Fruit fly (Drosophila melanogaster) whole organism, embryonic: ENCODE measurements around the gene CtBP.

Experiments used
- Abd-B ChIP-seq: fragments of 200-800 bp; sonication (Bioruptor generic); optimal IDR thresholded peaks from 2 replicates; lab custom pipeline; 2018; ENCODE audit warnings: missing biosample characterization, mild to moderate bottlenecking, missing genetic modification characterization, moderate library complexity
- Ada2b ChIP-seq: fragments of 200-800 bp; sonication (Bioruptor generic); IDR thresholded peaks from 2 replicates; pipeline ENCODE4 v1.3.6; 2022; ENCODE audit warnings: missing biosample characterization, missing genetic modification characterization
- Adf1 ChIP-seq: fragments of 200-800 bp; sonication (Bioruptor generic); IDR thresholded peaks from 2 replicates; pipeline ENCODE4 v1.3.6; 2022; ENCODE audit warnings: missing biosample characterization, missing genetic modification characterization
- CG10147 ChIP-seq: fragments of 200-800 bp; sonication (Bioruptor generic); optimal IDR thresholded peaks from 2 replicates; lab custom pipeline; 2019; ENCODE audit warnings: missing biosample characterization, mild to moderate bottlenecking, missing genetic modification characterization, moderate library complexity
- CG10267 ChIP-seq: fragments of 200-800 bp; sonication (Bioruptor generic); optimal IDR thresholded peaks from 2 replicates; lab custom pipeline; 2018; ENCODE audit warnings: missing biosample characterization, mild to moderate bottlenecking, missing genetic modification characterization, moderate library complexity
- CG10274 ChIP-seq: fragments of 200-800 bp; sonication (Bioruptor generic); optimal IDR thresholded peaks from 3 replicates; lab custom pipeline; 2017; ENCODE audit warnings: missing biosample characterization, mild to moderate bottlenecking, missing genetic modification characterization
- CG10462 ChIP-seq: fragments of 200-800 bp; sonication (Bioruptor generic); optimal IDR thresholded peaks from 2 replicates; lab custom pipeline; 2016; ENCODE audit warnings: missing biosample characterization, missing genetic modification characterization
- CG11504 ChIP-seq: fragments of 200-800 bp; sonication (Bioruptor generic); optimal IDR thresholded peaks from 3 replicates; lab custom pipeline; 2019; ENCODE audit warnings: missing biosample characterization, mild to moderate bottlenecking, missing genetic modification characterization, moderate library complexity
- CG11696 ChIP-seq: fragments of 200-800 bp; sonication (Bioruptor generic); IDR thresholded peaks from 2 replicates; pipeline ENCODE4 v1.3.6; 2022; ENCODE audit warnings: missing biosample characterization, missing genetic modification characterization
- CG12071 ChIP-seq: fragments of 200-800 bp; sonication (Bioruptor generic); optimal IDR thresholded peaks from 3 replicates; lab custom pipeline; 2018; ENCODE audit warnings: missing biosample characterization, mild to moderate bottlenecking, missing genetic modification characterization
- CG17912 ChIP-seq: fragments of 200-800 bp; sonication (Bioruptor generic); optimal IDR thresholded peaks from 2 replicates; lab custom pipeline; 2018; ENCODE audit warnings: missing biosample characterization, mild to moderate bottlenecking, missing genetic modification characterization
- CG1832 ChIP-seq: fragments of 200-800 bp; sonication (Bioruptor generic); optimal IDR thresholded peaks from 2 replicates; lab custom pipeline; 2017; ENCODE audit warnings: missing biosample characterization, mild to moderate bottlenecking, missing genetic modification characterization, inconsistent platforms
- CG30403 ChIP-seq: fragments of 200-800 bp; sonication (Bioruptor generic); optimal IDR thresholded peaks from 3 replicates; lab custom pipeline; 2016; ENCODE audit warnings: missing biosample characterization, missing genetic modification characterization
- CG3065 ChIP-seq: fragments of 200-800 bp; sonication (Bioruptor generic); optimal IDR thresholded peaks from 2 replicates; lab custom pipeline; 2016; ENCODE audit warnings: missing biosample characterization, missing genetic modification characterization
- CG31441 ChIP-seq: fragments of 200-800 bp; sonication (Bioruptor generic); IDR thresholded peaks from 2 replicates; pipeline ENCODE4 v1.3.6; 2022; ENCODE audit warnings: missing biosample characterization, missing genetic modification characterization
- CG33557 ChIP-seq: fragments of 200-800 bp; sonication (Bioruptor generic); optimal IDR thresholded peaks from 2 replicates; lab custom pipeline; 2019; ENCODE audit warnings: missing biosample characterization, mild to moderate bottlenecking, missing genetic modification characterization, moderate library complexity
- CG43689 ChIP-seq: fragments of 200-800 bp; sonication (Bioruptor generic); IDR thresholded peaks from 2 replicates; pipeline ENCODE4 v1.3.6; 2022; ENCODE audit warnings: missing biosample characterization, missing genetic modification characterization
- CG5180 ChIP-seq: fragments of 200-800 bp; sonication (Bioruptor generic); optimal IDR thresholded peaks from 3 replicates; lab custom pipeline; 2017; ENCODE audit warnings: missing biosample characterization, missing genetic modification characterization, mild to moderate bottlenecking, moderate library complexity, missing genetic modification reagents
- CG5953 ChIP-seq: fragments of 200-800 bp; sonication (Bioruptor generic); IDR thresholded peaks from 2 replicates; pipeline ENCODE4 v1.3.6; 2022; ENCODE audit warnings: missing biosample characterization, missing genetic modification characterization
- CG9797 ChIP-seq: fragments of 200-800 bp; sonication (Bioruptor generic); optimal IDR thresholded peaks from 3 replicates; lab custom pipeline; 2018; ENCODE audit warnings: missing biosample characterization, mild to moderate bottlenecking, missing genetic modification characterization
- Chrac-16 ChIP-seq: fragments of 200-800 bp; sonication (Bioruptor generic); optimal IDR thresholded peaks from 3 replicates; lab custom pipeline; 2016; ENCODE audit warnings: missing biosample characterization, missing genetic modification characterization
- Ets65A ChIP-seq: fragments of 200-800 bp; sonication (Bioruptor generic); peaks from one replicate; lab custom pipeline; 2016; ENCODE audit warnings: missing biosample characterization, missing genetic modification characterization
- Fer1 ChIP-seq: fragments of 200-800 bp; sonication (Bioruptor generic); optimal IDR thresholded peaks from 2 replicates; lab custom pipeline; 2017; ENCODE audit warnings: missing biosample characterization, mild to moderate bottlenecking, missing genetic modification characterization
- Fer2 ChIP-seq: fragments of 200-800 bp; sonication (Bioruptor generic); optimal IDR thresholded peaks from 2 replicates; lab custom pipeline; 2018; ENCODE audit warnings: missing biosample characterization, mild to moderate bottlenecking, missing genetic modification characterization, moderate library complexity
- Fer3 ChIP-seq: fragments of 200-800 bp; sonication (Bioruptor generic); optimal IDR thresholded peaks from 2 replicates; lab custom pipeline; 2018; ENCODE audit warnings: missing biosample characterization, mild to moderate bottlenecking, missing genetic modification characterization, moderate library complexity
- Gsc ChIP-seq: fragments of 200-800 bp; sonication (Bioruptor generic); IDR thresholded peaks from 2 replicates; pipeline ENCODE4 v1.3.6; 2022; ENCODE audit warnings: missing biosample characterization, missing genetic modification characterization
- HHEX ChIP-seq: fragments of 200-800 bp; sonication (Bioruptor generic); optimal IDR thresholded peaks from 3 replicates; lab custom pipeline; 2017; ENCODE audit warnings: missing biosample characterization, mild to moderate bottlenecking, missing genetic modification characterization, missing genetic modification reagents
- Hr3 ChIP-seq: fragments of 200-800 bp; sonication (Bioruptor generic); optimal IDR thresholded peaks from 3 replicates; lab custom pipeline; 2016; ENCODE audit warnings: missing biosample characterization, missing genetic modification characterization
- Med ChIP-seq: fragments of 200-800 bp; sonication (Bioruptor generic); peaks from one replicate; lab custom pipeline; 2016; ENCODE audit warnings: missing biosample characterization, missing genetic modification characterization, mild to moderate bottlenecking, inconsistent platforms, moderate library complexity
- NFAT ChIP-seq: fragments of 200-800 bp; sonication (Bioruptor generic); IDR thresholded peaks from 2 replicates; pipeline ENCODE4 v1.3.6; 2022; ENCODE audit warnings: missing biosample characterization, missing genetic modification characterization
- Nf-YB ChIP-seq: fragments of 200-800 bp; sonication (Bioruptor generic); optimal IDR thresholded peaks from 3 replicates; lab custom pipeline; 2019; ENCODE audit warnings: missing biosample characterization, mild to moderate bottlenecking, missing genetic modification characterization, moderate library complexity
- Optix ChIP-seq: fragments of 200-800 bp; sonication (Bioruptor generic); IDR thresholded peaks from 3 replicates; pipeline ENCODE4 v1.3.6; 2022; ENCODE audit warnings: missing biosample characterization, missing genetic modification characterization
- Xbp1 ChIP-seq: fragments of 200-800 bp; sonication (Bioruptor generic); optimal IDR thresholded peaks from 3 replicates; lab custom pipeline; 2016; ENCODE audit warnings: missing biosample characterization, mild to moderate bottlenecking, missing genetic modification characterization
- abd-A ChIP-seq: fragments of 200-800 bp; sonication (Bioruptor generic); optimal IDR thresholded peaks from 3 replicates; lab custom pipeline; 2019; ENCODE audit warnings: missing biosample characterization, mild to moderate bottlenecking, missing genetic modification characterization, moderate library complexity
- corto ChIP-seq: fragments of 200-800 bp; sonication (Bioruptor generic); optimal IDR thresholded peaks from 2 replicates; lab custom pipeline; 2016; ENCODE audit warnings: missing biosample characterization, mild to moderate bottlenecking, missing genetic modification characterization, moderate library complexity
- crc ChIP-seq: fragments of 200-800 bp; sonication (Bioruptor generic); optimal IDR thresholded peaks from 2 replicates; lab custom pipeline; 2016; ENCODE audit warnings: missing biosample characterization, missing genetic modification characterization
- dm ChIP-seq: fragments of 200-800 bp; sonication (Bioruptor generic); optimal IDR thresholded peaks from 3 replicates; lab custom pipeline; 2016; ENCODE audit warnings: missing biosample characterization, missing genetic modification characterization
- dmrt11E ChIP-seq: fragments of 200-800 bp; sonication (Bioruptor generic); optimal IDR thresholded peaks from 3 replicates; lab custom pipeline; 2018; ENCODE audit warnings: missing biosample characterization, mild to moderate bottlenecking, missing genetic modification characterization, moderate library complexity
- dpn ChIP-seq, 2 experiments: fragments of 200-800 bp; sonication (Bioruptor generic); optimal IDR thresholded peaks; 3 replicates each; lab custom pipeline; 2016; ENCODE audit warnings: missing biosample characterization in 2 of 2, missing genetic modification characterization in 2 of 2
- fd102C ChIP-seq: fragments of 200-800 bp; sonication (Bioruptor generic); optimal IDR thresholded peaks from 2 replicates; lab custom pipeline; 2018; ENCODE audit warnings: missing biosample characterization, mild to moderate bottlenecking, missing genetic modification characterization, moderate library complexity
- h ChIP-seq: fragments of >200 bp; optimal IDR thresholded peaks from 2 replicates; lab custom pipeline; 2017
- kay ChIP-seq: fragments of 200-800 bp; sonication (Bioruptor generic); optimal IDR thresholded peaks from 2 replicates; lab custom pipeline; 2016; ENCODE audit warnings: missing biosample characterization, missing genetic modification characterization
- maf-S ChIP-seq: fragments of 200-800 bp; sonication (Bioruptor generic); optimal IDR thresholded peaks from 2 replicates; lab custom pipeline; 2016; ENCODE audit warnings: missing biosample characterization, missing genetic modification characterization
- pb ChIP-seq: fragments of 200-800 bp; sonication (Bioruptor generic); optimal IDR thresholded peaks from 3 replicates; lab custom pipeline; 2016; ENCODE audit warnings: missing biosample characterization, missing genetic modification characterization
- pnt ChIP-seq: fragments of 200-800 bp; sonication (Bioruptor generic); optimal IDR thresholded peaks from 3 replicates; lab custom pipeline; 2016; ENCODE audit warnings: missing biosample characterization, missing genetic modification characterization
- prd ChIP-seq, 3 experiments: fragments of >200 bp in 2 of 3; fragments of 200-800 bp in 1 of 3; sonication (Bioruptor generic) in 1 of 3; optimal IDR thresholded peaks in 2 of 3; IDR thresholded peaks in 1 of 3; 2 replicates in 2 of 3; 3 replicates in 1 of 3; pipeline versions ENCODE4 v1.3.6 to Lab custom; 2017 to 2022; ENCODE audit warnings: missing biosample characterization in 1 of 3, missing genetic modification characterization in 1 of 3
- pzg ChIP-seq: fragments of 200-800 bp; sonication (Bioruptor generic); optimal IDR thresholded peaks from 3 replicates; lab custom pipeline; 2018; ENCODE audit warnings: missing biosample characterization, mild to moderate bottlenecking, missing genetic modification characterization, moderate library complexity
- rib ChIP-seq: fragments of 200-800 bp; sonication (Bioruptor generic); IDR thresholded peaks from 2 replicates; pipeline ENCODE4 v1.3.6; 2022; ENCODE audit warnings: missing biosample characterization, missing genetic modification characterization
- sisA ChIP-seq: fragments of 200-800 bp; sonication (Bioruptor generic); IDR thresholded peaks from 2 replicates; pipeline ENCODE4 v1.3.6; 2022; ENCODE audit warnings: missing biosample characterization, missing genetic modification characterization
- tll ChIP-seq, 2 experiments: fragments of 200-800 bp in 1 of 2; fragments of >200 bp in 1 of 2; sonication (Bioruptor generic) in 1 of 2; optimal IDR thresholded peaks; 2 replicates each; lab custom pipeline; 2017 to 2019; ENCODE audit warnings: missing biosample characterization in 2 of 2, missing genetic modification characterization in 2 of 2, mild to moderate bottlenecking in 1 of 2, moderate library complexity in 1 of 2

The CtBP gene

dm6 chr3R:12997550-12998233, 13.8 kb upstream of the CtBP start, which contains the start of the genes CG17327, CG44194 and CG7518 (continued):
- TF ChIP-seq corto (GFP tag; lab: Kevin White, UChicago) (no peak), CG9797 (GFP tag; lab: Kevin White, UChicago) (peak; percentile 90), pzg (GFP tag; lab: Kevin White, UChicago) (peak; percentile 73), CG12071 (no peak), pb (GFP tag; lab: Kevin White, UChicago) (no peak), h (no peak), Chrac-16 (no peak), CG3065 (GFP tag; lab: Kevin White, UChicago) (no peak), kay (no peak), Hr3 (GFP tag; lab: Kevin White, UChicago) (peak; percentile 53), CG1832 (GFP tag; lab: Kevin White, UChicago) (no peak), Adf1 (GFP tag; lab: Robert Waterston, UW) (no peak), abd-A (tag; lab: Kevin White, UChicago) (no peak), NFAT (peak; percentile 57), CG10267 (peak; percentile 29), CG43689 (GFP tag; lab: Robert Waterston, UW) (no peak), CG10147 (no peak), dpn (GFP tag; optimal IDR thresholded peaks at IDR 0.05; lab: Kevin White, UChicago) (peak; percentile 35 to 39), sisA (GFP tag; lab: Robert Waterston, UW) (no peak), CG33557 (GFP tag; lab: Kevin White, UChicago) (no peak), CG10462 (GFP tag; lab: Kevin White, UChicago) (no peak), CG30403 (peak; percentile 47), Med (GFP tag; lab: Kevin White, UChicago) (peak; percentile 65), CG11696 (GFP tag; lab: Robert Waterston, UW) (no peak), Fer3 (no peak), Fer1 (GFP tag; lab: Kevin White, UChicago) (no peak), Nf-YB (GFP tag; lab: Kevin White, UChicago) (no peak), Abd-B (GFP tag; lab: Kevin White, UChicago) (peak; percentile 39), crc (GFP tag; lab: Kevin White, UChicago) (no peak), CG31441 (GFP tag; lab: Robert Waterston, UW) (no peak), fd102C (GFP tag; lab: Kevin White, UChicago) (no peak), HHEX (GFP tag; lab: Kevin White, UChicago) (no peak), Optix (GFP tag; lab: Robert Waterston, UW) (no peak), CG5180 (GFP tag; lab: Kevin White, UChicago) (no peak), Ada2b (no peak), pnt (GFP tag; lab: Kevin White, UChicago) (no peak), tll (GFP tag; optimal IDR thresholded peaks at IDR 0.05; lab: Kevin White, UChicago) (peak in 1 of 2 experiments; percentile 25), CG10274 (GFP tag; lab: Kevin White, UChicago) (no peak), CG17912 (GFP tag; lab: Kevin White, UChicago) (no peak), CG11504 (tag; lab: Kevin White, UChicago) (no peak), dm (GFP tag; lab: Kevin White, UChicago) (peak; percentile 54), Gsc (GFP tag; lab: Robert Waterston, UW) (no peak), prd (optimal IDR thresholded peaks at IDR 0.05; lab: Kevin White, UChicago) (no peak), prd (GFP tag; IDR thresholded peaks at IDR 0.05; lab: Robert Waterston, UW) (no peak), dmrt11E (tag; lab: Kevin White, UChicago) (no peak), maf-S (GFP tag; lab: Kevin White, UChicago) (no peak), rib (peak; percentile 77), Fer2 (tag; lab: Kevin White, UChicago) (peak; percentile 14), Xbp1 (GFP tag; lab: Kevin White, UChicago) (no peak), Ets65A (no peak), CG5953 (GFP tag; lab: Robert Waterston, UW) (no peak)
